Fruit fly (Drosophila melanogaster): ENCODE measurements around the gene Ror.

Ror gene

dm6 chr2L:10251592-10251991 lies at the start of gene Ror:
Ror (plus strand) TSS chr2L:10251843.
- TF ChIP-seq EcR (GFP tag; optimal IDR thresholded peaks at IDR 0.05) (no peak), psq (optimal IDR thresholded peaks at IDR 0.05) (no peak), CG8478 (optimal IDR thresholded peaks at IDR 0.05) (no peak), usp (GFP tag; optimal IDR thresholded peaks at IDR 0.05) (no peak), pan (optimal IDR thresholded peaks at IDR 0.05) (no peak), Dll (optimal IDR thresholded peaks at IDR 0.05) (no peak)

- TF ChIP-seq EcR (GFP tag; optimal IDR thresholded peaks at IDR 0.05) (no peak), usp (GFP tag; optimal IDR thresholded peaks at IDR 0.05) (no peak), pan (optimal IDR thresholded peaks at IDR 0.05) (no peak), CG8478 (optimal IDR thresholded peaks at IDR 0.05) (no peak), psq (optimal IDR thresholded peaks at IDR 0.05) (no peak), Dll (optimal IDR thresholded peaks at IDR 0.05) (no peak)
These were observed 47.6 kb upstream of the Ror start, which contains the start of gene CG34159 for dm6 chr2L:10203933-10204509. CG34159 (minus strand) TSS chr2L:10204317.

- no peak for TF ChIP-seq EcR (GFP tag; optimal IDR thresholded peaks at IDR 0.05)
These were observed 45.7 kb upstream of the Ror start for dm6 chr2L:10205940-10206339.

dm6 chr2L:10206633-10207162 lies 44.9 kb upstream of the Ror start, which contains the start of gene Snx17:
Snx17 (minus strand) TSS chr2L:10206961.
- TF ChIP-seq EcR (GFP tag; optimal IDR thresholded peaks at IDR 0.05) (no peak), pan (optimal IDR thresholded peaks at IDR 0.05) (no peak), usp (GFP tag; optimal IDR thresholded peaks at IDR 0.05) (no peak), CG8478 (optimal IDR thresholded peaks at IDR 0.05) (no peak), psq (optimal IDR thresholded peaks at IDR 0.05) (no peak), Dll (optimal IDR thresholded peaks at IDR 0.05) (no peak)

- no peak for TF ChIP-seq CG8478 (optimal IDR thresholded peaks at IDR 0.05)
- no peak for TF ChIP-seq psq (optimal IDR thresholded peaks at IDR 0.05)
- no peak for TF ChIP-seq EcR (GFP tag; optimal IDR thresholded peaks at IDR 0.05)
- TF ChIP-seq usp (GFP tag; optimal IDR thresholded peaks at IDR 0.05), result no peak
- TF ChIP-seq pan (optimal IDR thresholded peaks at IDR 0.05), result no peak
- TF ChIP-seq Dll (optimal IDR thresholded peaks at IDR 0.05), result no peak
These were observed 42.5 kb upstream of the Ror start, which contains the start of gene CG5731 for dm6 chr2L:10208799-10209794. CG5731 (minus strand) TSS chr2L:10209744.

- TF ChIP-seq psq (optimal IDR thresholded peaks at IDR 0.05) (no peak), pan (optimal IDR thresholded peaks at IDR 0.05) (no peak), Dll (optimal IDR thresholded peaks at IDR 0.05) (no peak), EcR (GFP tag; optimal IDR thresholded peaks at IDR 0.05) (no peak), usp (GFP tag; optimal IDR thresholded peaks at IDR 0.05) (no peak), CG8478 (optimal IDR thresholded peaks at IDR 0.05) (no peak)
These were observed 40.7 kb upstream of the Ror start, which contains the start of the genes CG5727 and ath for dm6 chr2L:10210631-10211557. CG5727 (minus strand) TSS chr2L:10210681. ath (plus strand) TSS chr2L:10211143.

dm6 chr2L:10220010-10220409 lies 31.6 kb upstream of the Ror start:
- TF ChIP-seq EcR (GFP tag; optimal IDR thresholded peaks at IDR 0.05) (no peak), usp (GFP tag; optimal IDR thresholded peaks at IDR 0.05) (no peak), Dll (optimal IDR thresholded peaks at IDR 0.05) (no peak), psq (optimal IDR thresholded peaks at IDR 0.05) (no peak), CG8478 (optimal IDR thresholded peaks at IDR 0.05) (no peak), pan (optimal IDR thresholded peaks at IDR 0.05) (no peak)

dm6 chr2L:10220501-10221386 lies 30.9 kb upstream of the Ror start, which contains the start of the genes Npc1a and Prosalpha6:
Npc1a (minus strand) TSS chr2L:10221216.
Prosalpha6 (plus strand) TSS chr2L:10221351.
- no peak for TF ChIP-seq pan (optimal IDR thresholded peaks at IDR 0.05)
- TF ChIP-seq CG8478 (optimal IDR thresholded peaks at IDR 0.05), result no peak
- no peak for TF ChIP-seq EcR (GFP tag; optimal IDR thresholded peaks at IDR 0.05)
- no peak for TF ChIP-seq Dll (optimal IDR thresholded peaks at IDR 0.05)
- TF ChIP-seq psq (optimal IDR thresholded peaks at IDR 0.05), result no peak
- TF ChIP-seq usp (GFP tag; optimal IDR thresholded peaks at IDR 0.05), result no peak

- TF ChIP-seq psq (optimal IDR thresholded peaks at IDR 0.05) (no peak), EcR (GFP tag; optimal IDR thresholded peaks at IDR 0.05) (no peak), CG8478 (optimal IDR thresholded peaks at IDR 0.05) (no peak), Dll (optimal IDR thresholded peaks at IDR 0.05) (no peak)
These were observed 30.3 kb upstream of the Ror start for dm6 chr2L:10221387-10221705.

- TF ChIP-seq pan (optimal IDR thresholded peaks at IDR 0.05), result no peak
- TF ChIP-seq psq (optimal IDR thresholded peaks at IDR 0.05), result no peak
- no peak for TF ChIP-seq Dll (optimal IDR thresholded peaks at IDR 0.05)
- no peak for TF ChIP-seq CG8478 (optimal IDR thresholded peaks at IDR 0.05)
- TF ChIP-seq usp (GFP tag; optimal IDR thresholded peaks at IDR 0.05), result no peak
- no peak for TF ChIP-seq EcR (GFP tag; optimal IDR thresholded peaks at IDR 0.05)
These were observed 29.0 kb upstream of the Ror start, which contains the start of gene Bcs1 for dm6 chr2L:10222550-10223231. Bcs1 (plus strand) TSS chr2L:10222657.

Data from whole organism.